Fruit fly (Drosophila melanogaster) whole organism, pupa: ENCODE data around the gene Cdc50.

Experiments used
- CG10348 ChIP-seq: fragments of 200-800 bp; sonication (Bioruptor generic); IDR thresholded peaks from 2 replicates; pipeline ENCODE4 v1.3.6; 2022; ENCODE audit warnings: missing biosample characterization, missing genetic modification characterization
- CG12605 ChIP-seq: fragments of 200-800 bp; sonication (Bioruptor generic); IDR thresholded peaks from 2 replicates; pipeline ENCODE4 v1.3.6; 2022; ENCODE audit warnings: missing biosample characterization, missing genetic modification characterization
- CG13204 ChIP-seq: fragments of 200-800 bp; sonication (Bioruptor generic); optimal IDR thresholded peaks from 2 replicates; lab custom pipeline; 2018; ENCODE audit warnings: missing biosample characterization, mild to moderate bottlenecking, missing genetic modification characterization, moderate library complexity
- CG14655 ChIP-seq: fragments of 200-800 bp; sonication (Bioruptor generic); optimal IDR thresholded peaks from 3 replicates; lab custom pipeline; 2017; ENCODE audit warnings: mild to moderate bottlenecking, missing biosample characterization, missing genetic modification reagents, missing genetic modification characterization
- CG15710 ChIP-seq: fragments of 200-800 bp; sonication (Bioruptor generic); optimal IDR thresholded peaks from 2 replicates; lab custom pipeline; 2018; ENCODE audit warnings: missing biosample characterization, mild to moderate bottlenecking, missing genetic modification characterization, moderate library complexity
- CG17806 ChIP-seq: fragments of 200-800 bp; sonication (Bioruptor generic); optimal IDR thresholded peaks from 2 replicates; lab custom pipeline; 2018; ENCODE audit warnings: missing biosample characterization, mild to moderate bottlenecking, missing genetic modification characterization, moderate library complexity
- CG32121 ChIP-seq: fragments of 200-800 bp; sonication (Bioruptor generic); IDR thresholded peaks from 2 replicates; pipeline ENCODE4 v1.3.6; 2022; ENCODE audit warnings: missing biosample characterization, missing genetic modification characterization
- CG34367 ChIP-seq: fragments of 200-800 bp; sonication (Bioruptor generic); optimal IDR thresholded peaks from 2 replicates; lab custom pipeline; 2018; ENCODE audit warnings: missing biosample characterization, mild to moderate bottlenecking, missing genetic modification characterization
- CG4496 ChIP-seq: fragments of 200-800 bp; sonication (Bioruptor generic); IDR thresholded peaks from 3 replicates; pipeline ENCODE4 v1.3.6; 2022; ENCODE audit warnings: missing biosample characterization, missing genetic modification characterization
- CG8159 ChIP-seq: fragments of 200-800 bp; sonication (Bioruptor generic); optimal IDR thresholded peaks from 3 replicates; lab custom pipeline; 2018; ENCODE audit warnings: missing biosample characterization, mild to moderate bottlenecking, missing genetic modification characterization, moderate library complexity
- CG8301 ChIP-seq: fragments of 200-800 bp; sonication (Bioruptor generic); optimal IDR thresholded peaks from 2 replicates; lab custom pipeline; 2018; ENCODE audit warnings: missing biosample characterization, mild to moderate bottlenecking, missing genetic modification characterization
- CG9948 ChIP-seq: fragments of 200-800 bp; sonication (Bioruptor generic); optimal IDR thresholded peaks from 2 replicates; lab custom pipeline; 2018; ENCODE audit warnings: missing biosample characterization, mild to moderate bottlenecking, missing genetic modification characterization, moderate library complexity
- D1 ChIP-seq: fragments of 200-800 bp; sonication (Bioruptor generic); optimal IDR thresholded peaks from 2 replicates; lab custom pipeline; 2018; ENCODE audit warnings: missing biosample characterization, mild to moderate bottlenecking, missing genetic modification characterization, moderate library complexity
- EcR ChIP-seq: fragments of 200-800 bp; sonication (Bioruptor generic); optimal IDR thresholded peaks from 3 replicates; lab custom pipeline; 2019; ENCODE audit warnings: missing biosample characterization, missing genetic modification characterization, mild to moderate bottlenecking, moderate library complexity, missing genetic modification reagents
- Ets98B ChIP-seq: fragments of 200-800 bp; sonication (Bioruptor generic); IDR thresholded peaks from 2 replicates; pipeline ENCODE4 v1.3.6; 2022; ENCODE audit warnings: missing biosample characterization, missing genetic modification characterization
- Pif1A ChIP-seq: fragments of 200-800 bp; sonication (Bioruptor generic); optimal IDR thresholded peaks from 3 replicates; lab custom pipeline; 2016; ENCODE audit warnings: missing biosample characterization, missing genetic modification characterization
- Pif1B ChIP-seq: fragments of 200-800 bp; sonication (Bioruptor generic); optimal IDR thresholded peaks from 3 replicates; lab custom pipeline; 2016; ENCODE audit warnings: missing biosample characterization, missing genetic modification characterization
- Snoo ChIP-seq: fragments of 200-800 bp; sonication (Bioruptor generic); optimal IDR thresholded peaks from 3 replicates; lab custom pipeline; 2017; ENCODE audit warnings: missing biosample characterization, mild to moderate bottlenecking, missing genetic modification characterization, inconsistent platforms
- fd96Ca ChIP-seq: fragments of 200-800 bp; sonication (Bioruptor generic); IDR thresholded peaks from 3 replicates; pipeline ENCODE4 v1.3.6; 2022; ENCODE audit warnings: missing biosample characterization, missing genetic modification characterization
- gl ChIP-seq: fragments of 200-800 bp; sonication (Bioruptor generic); optimal IDR thresholded peaks from 2 replicates; lab custom pipeline; 2018; ENCODE audit warnings: missing biosample characterization, mild to moderate bottlenecking, missing genetic modification characterization
- rn ChIP-seq: fragments of 200-800 bp; sonication (Bioruptor generic); IDR thresholded peaks from 2 replicates; pipeline ENCODE4 v1.3.6; 2022; ENCODE audit warnings: missing biosample characterization, missing genetic modification characterization

The Cdc50 gene

dm6 chrX:16420048-16420447 lies 21.0 kb downstream of the Cdc50 start:
- TF ChIP-seq CG15710 (tag; lab: Kevin White, UChicago) (no peak), CG9948 (no peak), CG13204 (GFP tag; lab: Kevin White, UChicago) (no peak), Ets98B (GFP tag; lab: Robert Waterston, UW) (no peak), CG10348 (no peak), CG8301 (no peak), D1 (no peak), CG8159 (no peak), Pif1B (GFP tag; lab: Kevin White, UChicago) (no peak), CG12605 (GFP tag; lab: Robert Waterston, UW) (no peak), CG32121 (GFP tag; lab: Robert Waterston, UW) (no peak), gl (tag; lab: Kevin White, UChicago) (no peak), rn (GFP tag; lab: Robert Waterston, UW) (no peak)

DNA sequence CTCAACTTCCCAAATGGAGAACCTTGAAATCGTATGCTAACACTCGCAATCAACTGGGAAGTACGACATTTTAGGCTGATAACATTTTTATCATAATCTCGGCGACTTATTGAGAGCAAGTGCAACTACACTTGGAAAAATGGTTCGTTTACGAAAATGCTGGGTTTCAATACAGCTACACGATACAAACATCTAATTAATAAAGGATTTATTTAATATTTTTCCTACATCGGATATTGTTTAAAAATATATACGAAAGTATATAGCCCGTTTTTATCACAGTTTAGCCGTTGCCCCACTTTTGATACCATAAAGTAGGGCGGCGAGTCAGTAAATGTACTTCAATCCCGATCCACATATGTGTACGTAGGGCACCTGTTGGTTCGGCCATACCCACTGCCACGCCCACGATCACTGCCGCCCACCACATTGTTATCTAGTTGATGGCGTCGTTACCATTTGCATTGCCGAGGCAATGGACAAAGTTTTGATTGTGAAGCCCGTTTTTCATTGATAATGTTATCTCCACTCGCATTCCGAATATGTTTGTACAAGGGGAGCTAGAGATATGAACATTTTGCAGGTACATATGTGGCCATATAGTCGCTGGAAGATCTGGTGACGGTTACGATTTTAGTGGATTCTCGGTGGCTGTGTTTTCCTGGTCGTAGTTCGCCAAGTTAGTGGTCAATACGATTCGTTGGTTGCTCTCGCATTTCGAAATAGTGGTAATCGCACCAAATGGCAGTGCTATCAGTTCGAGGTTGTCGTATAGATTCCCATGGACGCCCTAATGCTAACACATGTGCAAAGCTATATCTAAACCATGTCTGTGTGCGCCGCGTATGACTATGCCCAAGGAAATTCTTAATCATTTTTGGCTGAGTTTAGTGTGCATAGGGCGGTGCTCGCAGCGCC lies 26.4 kb downstream of the Cdc50 start, which contains the start of gene Traf-like:
Gene Traf-like, plus strand, starts transcription at position 596 of the 918 bp plus-strand sequence.
- TF ChIP-seq CG10348 (no peak), EcR (GFP tag; lab: Kevin White, UChicago) (peak; percentile 5), CG34367 (tag; lab: Kevin White, UChicago) (no peak), CG14655 (GFP tag; lab: Kevin White, UChicago) (no peak), Pif1A (GFP tag; lab: Kevin White, UChicago) (no peak), CG9948 (no peak), Ets98B (GFP tag; lab: Robert Waterston, UW) (no peak), D1 (no peak), Pif1B (GFP tag; lab: Kevin White, UChicago) (peak; percentile 5), CG32121 (GFP tag; lab: Robert Waterston, UW) (no peak), CG17806 (tag; lab: Kevin White, UChicago) (no peak)

dm6 chrX:16406083-16406482 lies 35.0 kb downstream of the Cdc50 start:
- no peak for TF ChIP-seq fd96Ca (GFP tag; lab: Robert Waterston, UW)
- TF ChIP-seq EcR (GFP tag; lab: Kevin White, UChicago): no peak
- no peak for TF ChIP-seq CG8301
- no peak for TF ChIP-seq CG12605 (GFP tag; lab: Robert Waterston, UW)
- TF ChIP-seq Pif1A (GFP tag; lab: Kevin White, UChicago): no peak
- no peak for TF ChIP-seq CG9948
- no peak for TF ChIP-seq Pif1B (GFP tag; lab: Kevin White, UChicago)
- no peak for TF ChIP-seq CG13204 (GFP tag; lab: Kevin White, UChicago)

dm6 chrX:16405209-16405608 lies 35.9 kb downstream of the Cdc50 start, which contains the start of gene CG4301:
Gene CG4301, plus strand, starts transcription at chrX:16405509.
- TF ChIP-seq CG34367 (tag; lab: Kevin White, UChicago): no peak
- no peak for TF ChIP-seq Pif1A (GFP tag; lab: Kevin White, UChicago)
- TF ChIP-seq Pif1B (GFP tag; lab: Kevin White, UChicago): no peak

- TF ChIP-seq CG34367 (tag; lab: Kevin White, UChicago) (no peak), CG15710 (tag; lab: Kevin White, UChicago) (no peak), Pif1B (GFP tag; lab: Kevin White, UChicago) (no peak), CG14655 (GFP tag; lab: Kevin White, UChicago) (no peak), CG17806 (tag; lab: Kevin White, UChicago) (no peak), fd96Ca (GFP tag; lab: Robert Waterston, UW) (no peak), Snoo (no peak), gl (tag; lab: Kevin White, UChicago) (no peak), CG10348 (no peak), CG32121 (GFP tag; lab: Robert Waterston, UW) (no peak), D1 (no peak), CG13204 (GFP tag; lab: Kevin White, UChicago) (no peak), CG4496 (GFP tag; lab: Robert Waterston, UW) (no peak), rn (GFP tag; lab: Robert Waterston, UW) (no peak), CG8159 (no peak), CG9948 (no peak)
Observed at dm6 chrX:16404803-16405202, 36.3 kb downstream of the Cdc50 start, which contains the start of gene CG9981. Gene CG9981, minus strand, starts transcription at chrX:16405122.

dm6 chrX:16403811-16404420 lies 37.2 kb downstream of the Cdc50 start:
- TF ChIP-seq CG15710 (tag; lab: Kevin White, UChicago) (no peak), CG13204 (GFP tag; lab: Kevin White, UChicago) (no peak), CG17806 (tag; lab: Kevin White, UChicago) (peak; percentile 51), rn (GFP tag; lab: Robert Waterston, UW) (0 out of 2 replicates have a peak, but pooled peaks have one; percentile 13), CG12605 (GFP tag; lab: Robert Waterston, UW) (peak; percentile 82), Pif1A (GFP tag; lab: Kevin White, UChicago) (no peak), CG34367 (tag; lab: Kevin White, UChicago) (peak; percentile 41), gl (tag; lab: Kevin White, UChicago) (no peak), CG8301 (no peak), CG9948 (peak; percentile 47), CG32121 (GFP tag; lab: Robert Waterston, UW) (peak; percentile 85), Ets98B (GFP tag; lab: Robert Waterston, UW) (peak; percentile 88), Snoo (no peak), CG14655 (GFP tag; lab: Kevin White, UChicago) (no peak), CG10348 (peak; percentile 42; the same call in 1 of the 2 replicates), fd96Ca (GFP tag; lab: Robert Waterston, UW) (peak; percentile 44; the same call in 1 of the 3 replicates), EcR (GFP tag; lab: Kevin White, UChicago) (no peak), CG8159 (peak; percentile 65), D1 (no peak), Pif1B (GFP tag; lab: Kevin White, UChicago) (no peak), CG4496 (GFP tag; lab: Robert Waterston, UW) (peak; percentile 88)
